Fruit fly (Drosophila melanogaster) whole organism, wandering third instar larva: ENCODE measurements around the gene CG7376.
A peak's percentile ranks its signal among the peaks of the same experiment; 100 is the strongest.

Experiments
- Abd-B ChIP-seq: fragments of >200 bp; optimal IDR thresholded peaks from 2 replicates; lab custom pipeline; 2017; ENCODE audit warnings: missing biosample characterization, missing genetic modification characterization
- CG32264 ChIP-seq: fragments of 200-800 bp; sonication (Bioruptor generic); optimal IDR thresholded peaks from 2 replicates; lab custom pipeline; 2016; ENCODE audit warnings: missing biosample characterization, missing genetic modification characterization
- CG9705 ChIP-seq: fragments of 200-800 bp; sonication (Bioruptor generic); optimal IDR thresholded peaks from 2 replicates; lab custom pipeline; 2018; ENCODE audit warnings: missing biosample characterization, mild to moderate bottlenecking, missing genetic modification characterization
- CrebA ChIP-seq: fragments of 200-800 bp; sonication (Bioruptor generic); optimal IDR thresholded peaks from 2 replicates; lab custom pipeline; 2016; ENCODE audit warnings: missing biosample characterization, mild to moderate bottlenecking, missing genetic modification characterization, borderline replicate concordance
- Dfd ChIP-seq: fragments of >200 bp; optimal IDR thresholded peaks from 2 replicates; lab custom pipeline; 2017; ENCODE audit warnings: missing biosample characterization, missing genetic modification characterization
- Dif ChIP-seq: fragments of 200-275, 200-300 bp; sonication (Bioruptor generic); optimal IDR thresholded peaks from 2 replicates; lab custom pipeline; 2018; ENCODE audit warnings: missing biosample characterization, missing genetic modification characterization; ENCODE audit not compliant: partially characterized antibody
- GATAd ChIP-seq: sonication (Bioruptor generic); optimal IDR thresholded peaks from 2 replicates; lab custom pipeline; 2016; ENCODE audit warnings: missing biosample characterization, missing genetic modification characterization
- HLH106 ChIP-seq: fragments of 200-800 bp; optimal IDR thresholded peaks from 3 replicates; lab custom pipeline; 2019; ENCODE audit warnings: missing biosample characterization, mild to moderate bottlenecking, missing genetic modification characterization, moderate library complexity
- Hnf4 ChIP-seq: fragments of 200-800 bp; sonication (Bioruptor generic); optimal IDR thresholded peaks from 2 replicates; lab custom pipeline; 2016; ENCODE audit warnings: missing biosample characterization, mild to moderate bottlenecking, missing genetic modification characterization
- Hr78 ChIP-seq: fragments of >200 bp; optimal IDR thresholded peaks from 2 replicates; lab custom pipeline; 2017; ENCODE audit warnings: missing biosample characterization, missing genetic modification characterization
- Hr83 ChIP-seq: fragments of 200-300 bp; sonication (Bioruptor generic); optimal IDR thresholded peaks from 2 replicates; lab custom pipeline; 2016; ENCODE audit warnings: missing biosample characterization, mild to moderate bottlenecking, missing genetic modification characterization, moderate library complexity; ENCODE audit not compliant: poor library complexity, severe bottlenecking
- Jra ChIP-seq: sonication (Bioruptor generic); optimal IDR thresholded peaks from 2 replicates; lab custom pipeline; 2016; ENCODE audit warnings: missing biosample characterization, missing genetic modification characterization
- Mio ChIP-seq: sonication (Bioruptor generic); optimal IDR thresholded peaks from 2 replicates; lab custom pipeline; 2016; ENCODE audit warnings: missing biosample characterization, missing genetic modification characterization
- Myc ChIP-seq: fragments of >200 bp; optimal IDR thresholded peaks from 2 replicates; lab custom pipeline; 2017
- N ChIP-seq: fragments of >200 bp; optimal IDR thresholded peaks from 2 replicates; lab custom pipeline; 2018; ENCODE audit warnings: missing biosample characterization, missing external identifiers, missing genetic modification characterization
- Sp1 ChIP-seq: fragments of 200-800 bp; sonication (Bioruptor generic); optimal IDR thresholded peaks from 3 replicates; lab custom pipeline; 2019; ENCODE audit warnings: missing biosample characterization, mild to moderate bottlenecking, missing genetic modification characterization, moderate library complexity
- Vsx2 ChIP-seq: fragments of 200-300, 225-300 bp; sonication (Bioruptor generic); optimal IDR thresholded peaks from 2 replicates; lab custom pipeline; 2018; ENCODE audit warnings: missing biosample characterization, missing genetic modification characterization; ENCODE audit not compliant: partially characterized antibody
- br ChIP-seq: fragments of 200-800 bp; sonication (Bioruptor generic); optimal IDR thresholded peaks from 2 replicates; lab custom pipeline; 2016; ENCODE audit warnings: missing biosample characterization, missing genetic modification characterization
- brk ChIP-seq: fragments of 200-800 bp; sonication (Bioruptor generic); optimal IDR thresholded peaks from 2 replicates; lab custom pipeline; 2016; ENCODE audit warnings: missing biosample characterization, mild to moderate bottlenecking, missing genetic modification characterization
- dl ChIP-seq, 2 experiments: fragments of 175-275, 200-275 bp in 1 of 2; fragments of 200-275 bp in 1 of 2; sonication (Bioruptor generic); optimal IDR thresholded peaks; lab custom pipeline; 2018; ENCODE audit warnings: mild to moderate bottlenecking in 2 of 2, missing biosample characterization in 2 of 2, missing genetic modification characterization in 2 of 2, moderate library complexity in 2 of 2; ENCODE audit not compliant: partially characterized antibody in 2 of 2, insufficient read depth in 1 of 2
- dmrt93B ChIP-seq: fragments of 200-800 bp; sonication (Bioruptor generic); optimal IDR thresholded peaks from 2 replicates; lab custom pipeline; 2018; ENCODE audit warnings: missing biosample characterization, mild to moderate bottlenecking, missing genetic modification characterization
- dsf ChIP-seq: sonication (Bioruptor generic); optimal IDR thresholded peaks from 2 replicates; lab custom pipeline; 2016; ENCODE audit warnings: missing biosample characterization, missing genetic modification characterization, borderline replicate concordance
- ey ChIP-seq: fragments of 200-800 bp; sonication (Bioruptor generic); optimal IDR thresholded peaks from 2 replicates; lab custom pipeline; 2016; ENCODE audit warnings: missing biosample characterization, missing genetic modification characterization
- foxo ChIP-seq, 2 experiments: fragments of 200-800 bp; sonication (Bioruptor generic); optimal IDR thresholded peaks; 2 replicates in 1 of 2; 3 replicates in 1 of 2; lab custom pipeline; 2016 to 2017; ENCODE audit warnings: missing biosample characterization in 2 of 2, missing genetic modification characterization in 2 of 2
- fru ChIP-seq: fragments of 200-800 bp; sonication (Bioruptor generic); optimal IDR thresholded peaks from 3 replicates; lab custom pipeline; 2016; ENCODE audit warnings: missing biosample characterization, mild to moderate bottlenecking, missing genetic modification characterization
- h ChIP-seq: fragments of 200-800 bp; sonication (Bioruptor generic); optimal IDR thresholded peaks from 3 replicates; lab custom pipeline; 2016; ENCODE audit warnings: missing biosample characterization, mild to moderate bottlenecking, missing genetic modification characterization
- jim ChIP-seq: fragments of 175-275, 200-325 bp; sonication (Bioruptor generic); optimal IDR thresholded peaks from 2 replicates; lab custom pipeline; 2016; ENCODE audit warnings: missing biosample characterization, mild to moderate bottlenecking, missing genetic modification characterization
- lola ChIP-seq: fragments of >200 bp; optimal IDR thresholded peaks from 2 replicates; lab custom pipeline; 2017; ENCODE audit warnings: missing biosample characterization, missing genetic modification characterization
- rgr ChIP-seq: fragments of 200-800 bp; sonication (Bioruptor generic); optimal IDR thresholded peaks from 3 replicates; lab custom pipeline; 2016; ENCODE audit warnings: missing biosample characterization, mild to moderate bottlenecking, missing genetic modification characterization
- sage ChIP-seq: fragments of 200-800 bp; sonication (Bioruptor generic); optimal IDR thresholded peaks from 2 replicates; lab custom pipeline; 2016; ENCODE audit warnings: missing biosample characterization, mild to moderate bottlenecking, missing genetic modification characterization
- sv ChIP-seq: fragments of 200-800 bp; sonication (Bioruptor generic); optimal IDR thresholded peaks from 3 replicates; lab custom pipeline; 2016; ENCODE audit warnings: missing biosample characterization, missing genetic modification characterization
- tai ChIP-seq: sonication (Bioruptor generic); optimal IDR thresholded peaks from 2 replicates; lab custom pipeline; 2016; ENCODE audit warnings: missing biosample characterization, missing genetic modification characterization
- usp ChIP-seq: fragments of >200 bp; optimal IDR thresholded peaks from 2 replicates; lab custom pipeline; 2017; ENCODE audit warnings: missing biosample characterization, missing genetic modification characterization
- woc ChIP-seq: sonication (Bioruptor generic); optimal IDR thresholded peaks from 2 replicates; lab custom pipeline; 2016; ENCODE audit warnings: missing biosample characterization, mild to moderate bottlenecking, missing genetic modification characterization

CG7376 gene

dm6 chr3L:6138586-6138985 lies 35.5 kb upstream of the CG7376 start:
- TF ChIP-seq ey (GFP tag; lab: Kevin White, UChicago): no peak
- TF ChIP-seq Jra: no peak
- TF ChIP-seq Mio (GFP tag; lab: Kevin White, UChicago): no peak
- no peak for TF ChIP-seq CG9705
- TF ChIP-seq dl (GFP tag; optimal IDR thresholded peaks at IDR 0.05; lab: Kevin White, UChicago; ENCODE audit: insufficient read depth in 1 of 2, partially characterized antibody in 2 of 2): no peak
- no peak for TF ChIP-seq N (GFP tag; lab: Kevin White, UChicago)
- no peak for TF ChIP-seq Dfd
- TF ChIP-seq h (GFP tag; lab: Kevin White, UChicago): no peak
- TF ChIP-seq usp (GFP tag; lab: Kevin White, UChicago): no peak

- no peak for TF ChIP-seq foxo (GFP tag; optimal IDR thresholded peaks at IDR 0.05; lab: Kevin White, UChicago)
- no peak for TF ChIP-seq Hr78 (GFP tag; lab: Kevin White, UChicago)
- no peak for TF ChIP-seq Hr83 (GFP tag; lab: Kevin White, UChicago)
- no peak for TF ChIP-seq CrebA (GFP tag; lab: Kevin White, UChicago)
- TF ChIP-seq dmrt93B: no peak
- no peak for TF ChIP-seq Jra
- no peak for TF ChIP-seq sv (GFP tag; lab: Kevin White, UChicago)
- TF ChIP-seq ey (GFP tag; lab: Kevin White, UChicago): no peak
- TF ChIP-seq HLH106: no peak
- TF ChIP-seq, all 38 proteins: peak for 0
These were observed 34.0 kb upstream of the CG7376 start, which contains the start of gene Cpr65Av for dm6 chr3L:6139924-6140574. Gene Cpr65Av, minus strand, starts transcription at chr3L:6139974.

DNA sequence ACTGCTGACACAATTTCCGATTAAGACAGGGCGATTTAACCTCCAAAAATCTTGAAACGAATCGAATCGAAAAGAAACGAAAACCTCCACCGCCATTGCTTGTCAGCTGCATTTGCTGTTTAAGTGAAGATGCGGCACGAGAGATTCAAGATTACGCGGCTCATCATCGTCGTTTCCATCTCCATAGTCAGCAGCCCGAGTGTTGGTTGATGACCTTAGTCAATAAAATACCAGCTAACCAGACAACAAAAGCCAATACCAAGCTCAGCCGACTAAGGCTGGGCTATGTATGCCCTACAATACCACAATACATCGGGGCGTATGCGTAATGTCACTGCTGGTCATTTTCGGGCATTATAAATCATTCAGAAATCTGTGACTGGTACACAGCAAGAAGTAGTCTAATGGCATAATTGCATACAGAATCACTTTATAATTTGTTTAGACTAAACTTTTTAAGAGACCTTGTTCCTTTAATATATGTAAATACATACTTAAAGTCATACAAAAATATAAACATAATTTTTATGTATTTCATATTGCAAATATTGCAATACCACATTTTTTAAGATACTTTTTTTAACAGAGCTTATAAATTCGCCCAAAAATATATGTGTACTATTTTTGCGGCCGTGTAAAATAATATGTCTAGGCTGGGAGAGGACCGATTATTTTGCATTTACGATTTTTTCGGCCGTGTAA lies 33.1 kb upstream of the CG7376 start:
- TF ChIP-seq Dfd (no peak), sage (GFP tag; lab: Kevin White, UChicago) (no peak), Sp1 (no peak), CG9705 (no peak), dmrt93B (no peak), woc (no peak), HLH106 (no peak), h (GFP tag; lab: Kevin White, UChicago) (no peak), Hr83 (GFP tag; lab: Kevin White, UChicago) (no peak), Abd-B (GFP tag; lab: Kevin White, UChicago) (no peak), CrebA (GFP tag; lab: Kevin White, UChicago) (no peak), Myc (lab: Kevin White, UChicago) (no peak), CG32264 (no peak), foxo (GFP tag; optimal IDR thresholded peaks at IDR 0.05; lab: Kevin White, UChicago) (no peak), lola (GFP tag; lab: Kevin White, UChicago) (no peak)

DNA sequence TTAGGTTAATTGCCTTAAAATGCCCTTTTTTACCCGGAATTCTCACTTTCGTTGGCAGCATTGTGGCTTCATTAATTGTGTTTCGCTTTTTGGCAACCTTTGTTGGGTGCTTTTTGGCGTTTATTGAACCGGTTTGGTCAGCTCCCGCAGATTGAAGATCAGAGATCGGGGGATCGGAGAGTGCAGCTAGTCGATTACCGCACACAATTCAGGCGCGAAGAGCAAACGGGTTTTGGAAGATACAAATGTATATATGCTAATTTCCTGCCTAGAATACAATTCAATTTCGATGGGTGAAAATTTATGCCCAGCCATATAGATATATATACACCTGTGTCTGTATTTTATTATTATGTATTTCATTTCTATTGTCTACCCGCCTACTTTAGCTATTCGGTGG lies 32.5 kb upstream of the CG7376 start:
- TF ChIP-seq Dif (GFP tag; lab: Kevin White, UChicago) (peak; percentile 15), ey (GFP tag; lab: Kevin White, UChicago) (no peak), dl (GFP tag; optimal IDR thresholded peaks at IDR 0.05; lab: Kevin White, UChicago; ENCODE audit: insufficient read depth in 1 of 2, partially characterized antibody in 2 of 2) (no peak), Vsx2 (GFP tag; lab: Kevin White, UChicago) (peak; percentile 63)

DNA sequence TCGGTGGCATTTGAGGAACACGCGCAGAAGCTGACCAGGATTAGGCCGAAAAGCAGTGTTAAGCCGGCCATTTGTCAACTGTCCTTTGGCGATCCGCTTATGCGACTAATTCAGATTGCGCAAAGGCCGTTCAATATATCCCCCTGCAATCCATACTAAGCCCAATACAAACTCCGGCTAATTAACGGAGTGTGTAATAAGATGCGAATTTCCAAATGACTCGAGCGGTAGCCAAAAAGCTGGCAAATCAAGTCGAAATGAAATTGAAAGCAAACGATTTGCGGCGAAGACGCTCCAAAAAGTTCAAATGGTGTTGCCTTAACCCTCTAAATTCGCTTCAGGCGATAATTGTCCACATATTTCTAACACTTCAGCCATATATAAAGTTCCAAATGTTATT lies 31.7 kb upstream of the CG7376 start, which contains the start of gene Cpr65Aw:
TSS of gene Cpr65Aw (minus strand) at position 101 of the 400 bp plus-strand sequence.
- no peak for TF ChIP-seq jim (GFP tag; lab: Kevin White, UChicago)
- TF ChIP-seq br (GFP tag; lab: Kevin White, UChicago): no peak
- TF ChIP-seq CG9705: no peak
- TF ChIP-seq rgr (GFP tag; lab: Kevin White, UChicago): no peak
- no peak for TF ChIP-seq CG32264
- TF ChIP-seq Vsx2 (GFP tag; lab: Kevin White, UChicago): no peak
- TF ChIP-seq h (GFP tag; lab: Kevin White, UChicago): no peak
- TF ChIP-seq fru (GFP tag; lab: Kevin White, UChicago): no peak
- TF ChIP-seq woc: no peak
- no peak for TF ChIP-seq dmrt93B
- TF ChIP-seq tai (GFP tag; lab: Kevin White, UChicago): no peak
- TF ChIP-seq brk (GFP tag; lab: Kevin White, UChicago): no peak
- no peak for TF ChIP-seq Sp1
- TF ChIP-seq sv (GFP tag; lab: Kevin White, UChicago): no peak
- no peak for TF ChIP-seq Mio (GFP tag; lab: Kevin White, UChicago)
- TF ChIP-seq Hnf4: no peak
- no peak for TF ChIP-seq foxo (GFP tag; optimal IDR thresholded peaks at IDR 0.05; lab: Kevin White, UChicago)
- no peak for TF ChIP-seq dsf (GFP tag; lab: Kevin White, UChicago)
- no peak for TF ChIP-seq GATAd (GFP tag; lab: Kevin White, UChicago)
